Fruit fly (Drosophila melanogaster) whole organism, pupa: ENCODE data around the gene Fdh.

Source experiments
- CG10348 ChIP-seq: fragments of 200-800 bp; sonication (Bioruptor generic); IDR thresholded peaks from 2 replicates; pipeline ENCODE4 v1.3.6; 2022; ENCODE audit warnings: missing biosample characterization, missing genetic modification characterization
- CG12605 ChIP-seq: fragments of 200-800 bp; sonication (Bioruptor generic); IDR thresholded peaks from 2 replicates; pipeline ENCODE4 v1.3.6; 2022; ENCODE audit warnings: missing biosample characterization, missing genetic modification characterization
- CG13204 ChIP-seq: fragments of 200-800 bp; sonication (Bioruptor generic); optimal IDR thresholded peaks from 2 replicates; lab custom pipeline; 2018; ENCODE audit warnings: missing biosample characterization, mild to moderate bottlenecking, missing genetic modification characterization, moderate library complexity
- CG14655 ChIP-seq: fragments of 200-800 bp; sonication (Bioruptor generic); optimal IDR thresholded peaks from 3 replicates; lab custom pipeline; 2017; ENCODE audit warnings: mild to moderate bottlenecking, missing biosample characterization, missing genetic modification reagents, missing genetic modification characterization
- CG17806 ChIP-seq: fragments of 200-800 bp; sonication (Bioruptor generic); optimal IDR thresholded peaks from 2 replicates; lab custom pipeline; 2018; ENCODE audit warnings: missing biosample characterization, mild to moderate bottlenecking, missing genetic modification characterization, moderate library complexity
- CG32121 ChIP-seq: fragments of 200-800 bp; sonication (Bioruptor generic); IDR thresholded peaks from 2 replicates; pipeline ENCODE4 v1.3.6; 2022; ENCODE audit warnings: missing biosample characterization, missing genetic modification characterization
- CG34367 ChIP-seq: fragments of 200-800 bp; sonication (Bioruptor generic); optimal IDR thresholded peaks from 2 replicates; lab custom pipeline; 2018; ENCODE audit warnings: missing biosample characterization, mild to moderate bottlenecking, missing genetic modification characterization
- CG4496 ChIP-seq: fragments of 200-800 bp; sonication (Bioruptor generic); IDR thresholded peaks from 3 replicates; pipeline ENCODE4 v1.3.6; 2022; ENCODE audit warnings: missing biosample characterization, missing genetic modification characterization
- CG8159 ChIP-seq: fragments of 200-800 bp; sonication (Bioruptor generic); optimal IDR thresholded peaks from 3 replicates; lab custom pipeline; 2018; ENCODE audit warnings: missing biosample characterization, mild to moderate bottlenecking, missing genetic modification characterization, moderate library complexity
- CG8301 ChIP-seq: fragments of 200-800 bp; sonication (Bioruptor generic); optimal IDR thresholded peaks from 2 replicates; lab custom pipeline; 2018; ENCODE audit warnings: missing biosample characterization, mild to moderate bottlenecking, missing genetic modification characterization
- CG9948 ChIP-seq: fragments of 200-800 bp; sonication (Bioruptor generic); optimal IDR thresholded peaks from 2 replicates; lab custom pipeline; 2018; ENCODE audit warnings: missing biosample characterization, mild to moderate bottlenecking, missing genetic modification characterization, moderate library complexity
- D1 ChIP-seq: fragments of 200-800 bp; sonication (Bioruptor generic); optimal IDR thresholded peaks from 2 replicates; lab custom pipeline; 2018; ENCODE audit warnings: missing biosample characterization, mild to moderate bottlenecking, missing genetic modification characterization, moderate library complexity
- EcR ChIP-seq: fragments of 200-800 bp; sonication (Bioruptor generic); optimal IDR thresholded peaks from 3 replicates; lab custom pipeline; 2019; ENCODE audit warnings: missing biosample characterization, missing genetic modification characterization, mild to moderate bottlenecking, moderate library complexity, missing genetic modification reagents
- Ets98B ChIP-seq: fragments of 200-800 bp; sonication (Bioruptor generic); IDR thresholded peaks from 2 replicates; pipeline ENCODE4 v1.3.6; 2022; ENCODE audit warnings: missing biosample characterization, missing genetic modification characterization
- Pif1A ChIP-seq: fragments of 200-800 bp; sonication (Bioruptor generic); optimal IDR thresholded peaks from 3 replicates; lab custom pipeline; 2016; ENCODE audit warnings: missing biosample characterization, missing genetic modification characterization
- Pif1B ChIP-seq: fragments of 200-800 bp; sonication (Bioruptor generic); optimal IDR thresholded peaks from 3 replicates; lab custom pipeline; 2016; ENCODE audit warnings: missing biosample characterization, missing genetic modification characterization
- Snoo ChIP-seq: fragments of 200-800 bp; sonication (Bioruptor generic); optimal IDR thresholded peaks from 3 replicates; lab custom pipeline; 2017; ENCODE audit warnings: missing biosample characterization, mild to moderate bottlenecking, missing genetic modification characterization, inconsistent platforms
- fd96Ca ChIP-seq: fragments of 200-800 bp; sonication (Bioruptor generic); IDR thresholded peaks from 3 replicates; pipeline ENCODE4 v1.3.6; 2022; ENCODE audit warnings: missing biosample characterization, missing genetic modification characterization
- gl ChIP-seq: fragments of 200-800 bp; sonication (Bioruptor generic); optimal IDR thresholded peaks from 2 replicates; lab custom pipeline; 2018; ENCODE audit warnings: missing biosample characterization, mild to moderate bottlenecking, missing genetic modification characterization

The Fdh gene

DNA sequence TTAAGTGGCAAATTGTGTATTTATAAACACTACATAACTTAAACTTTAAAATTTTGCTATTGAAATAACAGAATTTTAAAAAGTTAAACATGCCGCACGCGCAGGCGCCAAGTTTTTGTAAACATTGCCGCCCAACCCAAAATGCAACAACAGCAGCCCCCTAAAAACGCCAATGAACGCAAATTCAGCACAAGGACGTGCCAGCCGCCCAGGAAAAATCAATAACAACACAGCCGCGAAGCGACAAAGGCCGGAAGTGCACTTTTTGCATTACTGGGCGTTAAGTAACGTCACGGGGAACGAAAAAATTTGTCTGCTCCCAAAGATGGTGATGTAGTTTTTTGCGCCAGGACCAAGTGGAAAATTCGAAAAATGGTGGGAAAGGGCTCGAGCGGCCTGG lies 639 bp upstream of the Fdh start, which contains the start of gene CG4596:
TSS of gene CG4596 (plus strand) at position 219 of the 400 bp plus-strand sequence.
- TF ChIP-seq CG17806, result no peak
- no peak for TF ChIP-seq CG8301 (tag; lab: Kevin White, UChicago)
- TF ChIP-seq CG10348 (GFP tag; lab: Robert Waterston, UW), result no peak
- TF ChIP-seq Snoo (tag; lab: Kevin White, UChicago), result no peak
- TF ChIP-seq Ets98B (GFP tag; lab: Robert Waterston, UW), result no peak
- no peak for TF ChIP-seq fd96Ca
- no peak for TF ChIP-seq CG32121 (GFP tag; lab: Robert Waterston, UW)
- TF ChIP-seq CG8159 (tag; lab: Kevin White, UChicago), result no peak
- TF ChIP-seq CG4496 (GFP tag; lab: Robert Waterston, UW), result no peak

DNA sequence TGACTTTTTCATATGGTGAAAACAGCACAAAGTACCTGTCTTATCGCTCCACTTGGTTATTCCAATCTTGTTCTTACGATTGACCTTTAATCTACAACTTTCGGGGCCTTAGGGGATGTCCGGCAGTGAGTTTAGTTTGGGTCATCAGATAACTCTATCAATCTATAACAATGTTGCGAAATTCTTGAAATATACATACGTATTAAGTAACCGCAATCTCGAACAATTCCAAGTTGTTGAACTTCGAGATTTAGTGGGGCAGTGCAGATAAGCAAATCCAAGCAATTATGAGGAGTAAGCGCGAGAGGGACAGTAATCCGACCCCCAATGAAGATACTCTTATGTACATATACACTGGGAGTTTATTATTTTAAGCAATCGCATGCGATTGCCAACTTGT lies 1.6 kb downstream of the Fdh start:
- no peak for TF ChIP-seq CG13204 (GFP tag; lab: Kevin White, UChicago)
- TF ChIP-seq EcR, result peak; percentile 12

dm6 chr3R:10868427-10868962 lies 3.7 kb downstream of the Fdh start, which contains the start of the genes SelR and Tsp86D:
TSS of gene SelR (minus strand) at chr3R:10868642.
TSS of gene Tsp86D (plus strand) at chr3R:10868708.
- TF ChIP-seq CG17806 (no peak), CG32121 (GFP tag; lab: Robert Waterston, UW) (0 out of 2 replicates have a peak, but pooled peaks have one; percentile 9)
- TF ChIP-seq, all 21 proteins: peak for 1

DNA sequence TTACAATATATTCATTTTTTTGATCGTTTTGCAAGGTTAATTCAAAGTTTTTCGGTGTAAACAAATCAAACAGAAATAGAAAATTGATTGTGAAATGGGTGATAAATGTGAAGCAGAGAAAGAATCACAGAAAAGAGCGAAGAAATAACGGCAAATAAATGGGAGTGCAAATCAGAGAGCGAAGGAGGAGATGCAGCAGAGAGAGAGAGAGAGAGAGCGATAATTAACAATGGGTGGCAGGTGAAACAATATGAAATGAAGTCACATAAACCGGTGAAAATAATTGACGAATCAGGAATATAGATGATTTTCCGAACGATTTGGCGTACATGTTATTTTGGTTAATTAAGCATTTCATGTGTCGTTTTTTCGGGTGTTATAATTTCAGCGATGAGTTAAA lies 8.2 kb downstream of the Fdh start:
- TF ChIP-seq CG8301 (tag; lab: Kevin White, UChicago) (no peak), Snoo (tag; lab: Kevin White, UChicago) (no peak), CG32121 (GFP tag; lab: Robert Waterston, UW) (no peak), CG10348 (GFP tag; lab: Robert Waterston, UW) (no peak), D1 (tag; lab: Kevin White, UChicago) (no peak), CG14655 (GFP tag; lab: Kevin White, UChicago) (no peak), Ets98B (GFP tag; lab: Robert Waterston, UW) (no peak), CG34367 (tag; lab: Kevin White, UChicago) (no peak), CG4496 (GFP tag; lab: Robert Waterston, UW) (no peak), CG9948 (tag; lab: Kevin White, UChicago) (no peak), EcR (no peak), Pif1B (no peak), CG12605 (GFP tag; lab: Robert Waterston, UW) (no peak)

dm6 chr3R:10863446-10863819 lies 8.7 kb downstream of the Fdh start:
- TF ChIP-seq fd96Ca (0 out of 3 replicates have a peak, but pooled peaks have one; percentile 27), D1 (tag; lab: Kevin White, UChicago) (no peak)

DNA sequence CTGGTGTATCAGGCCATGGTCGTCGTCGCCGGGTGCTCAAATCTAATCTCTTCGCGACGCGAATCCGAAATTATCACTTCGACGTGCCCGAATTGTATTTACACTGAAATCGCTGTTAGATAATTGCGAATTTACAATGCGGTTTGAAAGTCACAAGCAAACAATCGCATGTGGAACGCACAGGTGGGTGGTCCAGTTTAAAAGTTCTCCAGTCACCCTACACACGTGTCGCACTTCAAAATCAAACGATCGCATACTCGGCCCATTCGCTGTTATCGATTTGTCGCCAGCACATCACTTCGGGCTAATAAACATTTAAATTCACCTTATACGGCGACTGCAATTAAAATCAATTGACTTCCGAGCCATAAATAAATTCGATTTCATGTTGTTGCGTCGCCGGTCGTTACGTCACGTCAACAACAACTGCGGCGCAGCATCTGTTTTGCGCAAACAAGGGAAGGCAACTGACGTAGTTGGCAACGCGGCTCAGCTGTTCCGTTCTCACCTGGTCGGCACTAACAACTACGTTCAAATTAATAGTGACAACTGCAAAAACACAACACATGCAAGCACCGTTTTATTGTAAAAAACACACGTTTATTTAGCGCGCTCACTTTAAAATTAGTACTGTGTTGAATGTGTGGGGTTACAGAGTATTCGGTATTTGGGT lies 9.3 kb downstream of the Fdh start, which contains the start of gene CG6574:
TSS of gene CG6574 (minus strand) at position 216 of the 673 bp plus-strand sequence.
- TF ChIP-seq Snoo (tag; lab: Kevin White, UChicago) (no peak), Pif1B (no peak), CG9948 (tag; lab: Kevin White, UChicago) (peak; percentile 15), CG10348 (GFP tag; lab: Robert Waterston, UW) (no peak), CG12605 (GFP tag; lab: Robert Waterston, UW) (peak; percentile 46; the same call in 1 of the 2 replicates), fd96Ca (peak; percentile 36; the same call in 1 of the 3 replicates), CG8301 (tag; lab: Kevin White, UChicago) (peak; percentile 45), D1 (tag; lab: Kevin White, UChicago) (no peak), CG32121 (GFP tag; lab: Robert Waterston, UW) (peak; percentile 42; the same call in 1 of the 2 replicates), CG17806 (peak; percentile 26), gl (tag; lab: Kevin White, UChicago) (no peak), Ets98B (GFP tag; lab: Robert Waterston, UW) (peak; percentile 36; the same call in 1 of the 2 replicates), CG34367 (tag; lab: Kevin White, UChicago) (peak; percentile 4)
- TF ChIP-seq, all 21 proteins: peak for 8

DNA sequence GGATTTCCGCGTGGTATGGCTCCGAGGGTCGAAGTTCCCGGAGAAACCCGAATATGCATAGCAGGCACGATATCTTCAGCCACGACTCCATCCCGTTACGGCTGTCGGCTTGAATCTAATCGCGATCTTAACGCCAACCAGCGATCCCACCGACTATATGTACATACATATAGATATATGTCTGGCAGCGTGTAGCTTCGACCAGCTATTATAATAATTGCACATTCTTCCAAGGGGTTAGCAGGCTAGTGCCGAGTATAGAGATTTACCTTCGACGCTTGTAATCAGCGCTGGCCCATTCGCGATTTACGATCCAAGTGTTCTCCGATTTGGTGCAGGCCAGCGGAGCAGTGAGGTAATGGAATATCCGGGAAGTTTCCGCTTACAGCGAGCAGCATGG lies 12.5 kb downstream of the Fdh start, which contains the start of gene CG14694:
TSS of gene CG14694 (minus strand) at position 101 of the 400 bp plus-strand sequence.
- TF ChIP-seq CG13204 (GFP tag; lab: Kevin White, UChicago), result no peak
- TF ChIP-seq Pif1A (GFP tag; lab: Kevin White, UChicago), result no peak
- TF ChIP-seq CG14655 (GFP tag; lab: Kevin White, UChicago), result no peak
- no peak for TF ChIP-seq CG34367 (tag; lab: Kevin White, UChicago)
- no peak for TF ChIP-seq CG4496 (GFP tag; lab: Robert Waterston, UW)
- TF ChIP-seq CG32121 (GFP tag; lab: Robert Waterston, UW), result no peak
- TF ChIP-seq CG12605 (GFP tag; lab: Robert Waterston, UW), result no peak
